Worm (Caenorhabditis elegans): ENCODE results near the gene cest-25.

The cest-25 gene

ce11 chrIII:2739469-2739868 is at the start of gene cest-25:
Gene cest-25, minus strand, starts transcription at chrIII:2739531.
- TF ChIP-seq lin-11 (tag; optimal IDR thresholded peaks at IDR 0.05) = no peak
- no peak for TF ChIP-seq elt-1 (tag; optimal IDR thresholded peaks at IDR 0.05)
- peak; percentile 29 for TF ChIP-seq F13H6.1 (tag; optimal IDR thresholded peaks at IDR 0.05)
- TF ChIP-seq sma-9 (GFP tag; optimal IDR thresholded peaks at IDR 0.05) = peak; percentile 18
- no peak for TF ChIP-seq sma-9 (tag; optimal IDR thresholded peaks at IDR 0.05)
- no peak for TF ChIP-seq C34F6.9 (tag; optimal IDR thresholded peaks at IDR 0.05)
- no peak for TF ChIP-seq nhr-11 (tag; optimal IDR thresholded peaks at IDR 0.05)
- no peak for TF ChIP-seq ceh-16 (tag; optimal IDR thresholded peaks at IDR 0.05)
- TF ChIP-seq ceh-82 (tag; optimal IDR thresholded peaks at IDR 0.05) = no peak
- TF ChIP-seq fos-1 (tag; optimal IDR thresholded peaks at IDR 0.05) = peak; percentile 89
- no peak for TF ChIP-seq snpc-4 (tag; optimal IDR thresholded peaks at IDR 0.05)
- no peak for TF ChIP-seq dmd-4 (tag; optimal IDR thresholded peaks at IDR 0.05)
- no peak for TF ChIP-seq nhr-237 (tag; optimal IDR thresholded peaks at IDR 0.05)
- TF ChIP-seq crh-2 (tag; optimal IDR thresholded peaks at IDR 0.05) = peak; percentile 52
- TF ChIP-seq ztf-11 (tag; optimal IDR thresholded peaks at IDR 0.05) = no peak
- no peak for TF ChIP-seq mbf-1 (tag; optimal IDR thresholded peaks at IDR 0.05)

ce11 chrIII:2787979-2788491 is 48.7 kb upstream of the cest-25 start, which contains the start of gene tbcc-1:
Gene tbcc-1, plus strand, starts transcription at chrIII:2788441.
- TF ChIP-seq F13H6.1 (tag; optimal IDR thresholded peaks at IDR 0.05) (no peak), nhr-6 (tag; optimal IDR thresholded peaks at IDR 0.05) (no peak), peb-1 (tag; optimal IDR thresholded peaks at IDR 0.05) (no peak), sem-4 (tag; optimal IDR thresholded peaks at IDR 0.05) (no peak), dmd-4 (tag; optimal IDR thresholded peaks at IDR 0.05) (no peak), ztf-11 (tag; optimal IDR thresholded peaks at IDR 0.05) (no peak), nhr-25 (tag; optimal IDR thresholded peaks at IDR 0.05) (no peak), ztf-1 (GFP tag; conservative IDR thresholded peaks at IDR 0.05) (no peak), mbf-1 (tag; optimal IDR thresholded peaks at IDR 0.05) (no peak)

ce11 chrIII:2786740-2787139 is 47.4 kb upstream of the cest-25 start, which contains the start of gene nduc-2:
Gene nduc-2, plus strand, starts transcription at chrIII:2786852.
- TF ChIP-seq Y55F3AM.14 (GFP tag; optimal IDR thresholded peaks at IDR 0.05) (no peak), lsy-2 (tag; optimal IDR thresholded peaks at IDR 0.05) (peak in 1 of 2 experiments; percentile 13), sma-3 (GFP tag; optimal IDR thresholded peaks at IDR 0.05) (peak; percentile 29)

ce11 chrIII:2785840-2786239 is 46.5 kb upstream of the cest-25 start, which contains the start of gene Y71H2AM.20:
Gene Y71H2AM.20, minus strand, starts transcription at chrIII:2785948.
- TF ChIP-seq sma-3 (GFP tag; optimal IDR thresholded peaks at IDR 0.05) (peak; percentile 96), ZK546.5 (tag; optimal IDR thresholded peaks at IDR 0.05) (peak; percentile 60), dmd-4 (tag; optimal IDR thresholded peaks at IDR 0.05) (no peak), C34F6.9 (tag; optimal IDR thresholded peaks at IDR 0.05) (peak; percentile 99), mdl-1 (tag; optimal IDR thresholded peaks at IDR 0.05) (peak in 1 of 2 experiments; percentile 75), nhr-129 (tag; optimal IDR thresholded peaks at IDR 0.05) (peak; percentile 94), ceh-16 (tag; optimal IDR thresholded peaks at IDR 0.05) (peak; percentile 44), skn-1 (tag; optimal IDR thresholded peaks at IDR 0.05) (peak; percentile 84), nhr-23 (tag; optimal IDR thresholded peaks at IDR 0.05) (no peak), ztf-1 (GFP tag; conservative IDR thresholded peaks at IDR 0.05) (no peak), R02D3.7 (tag; optimal IDR thresholded peaks at IDR 0.05) (peak; percentile 45), nhr-12 (tag; optimal IDR thresholded peaks at IDR 0.05) (peak; percentile 49), mab-5 (tag; optimal IDR thresholded peaks at IDR 0.05) (peak; percentile 88), gmeb-1 (tag; optimal IDR thresholded peaks at IDR 0.05) (peak; percentile 89), lin-11 (tag; optimal IDR thresholded peaks at IDR 0.05) (peak; percentile 89), mbf-1 (tag; optimal IDR thresholded peaks at IDR 0.05) (no peak), Y55F3AM.14 (GFP tag; optimal IDR thresholded peaks at IDR 0.05) (peak; percentile 87), sem-4 (tag; optimal IDR thresholded peaks at IDR 0.05) (peak; percentile 97), F13H6.1 (tag; optimal IDR thresholded peaks at IDR 0.05) (peak; percentile 93), nhr-25 (tag; optimal IDR thresholded peaks at IDR 0.05) (peak; percentile 97), nhr-11 (tag; optimal IDR thresholded peaks at IDR 0.05) (no peak), nhr-6 (tag; optimal IDR thresholded peaks at IDR 0.05) (peak; percentile 94), peb-1 (tag; optimal IDR thresholded peaks at IDR 0.05) (no peak), ceh-82 (tag; optimal IDR thresholded peaks at IDR 0.05) (peak; percentile 84), ztf-4 (tag; optimal IDR thresholded peaks at IDR 0.05) (peak; percentile 96), aly-2 (tag; optimal IDR thresholded peaks at IDR 0.05) (no peak), ama-1 (optimal IDR thresholded peaks at IDR 0.05) (peak; percentile 71), nhr-77 (tag; optimal IDR thresholded peaks at IDR 0.05) (peak; percentile 85), blmp-1 (tag; optimal IDR thresholded peaks at IDR 0.05; ENCODE audit: insufficient read depth) (peak; percentile 60), lin-39 (tag; optimal IDR thresholded peaks at IDR 0.05) (no peak), nhr-237 (tag; optimal IDR thresholded peaks at IDR 0.05) (peak; percentile 49), lsy-2 (tag; optimal IDR thresholded peaks at IDR 0.05) (peak; percentile 92 to 98), zag-1 (tag; optimal IDR thresholded peaks at IDR 0.05) (peak; percentile 96), sma-9 (GFP tag; optimal IDR thresholded peaks at IDR 0.05) (peak; percentile 92), sma-9 (tag; optimal IDR thresholded peaks at IDR 0.05) (no peak), unc-55 (GFP tag; optimal IDR thresholded peaks at IDR 0.05) (peak; percentile 99), snpc-4 (tag; optimal IDR thresholded peaks at IDR 0.05) (peak; percentile 77), crh-2 (tag; optimal IDR thresholded peaks at IDR 0.05) (peak; percentile 99), nhr-21 (tag; optimal IDR thresholded peaks at IDR 0.05) (peak; percentile 93), elt-1 (tag; optimal IDR thresholded peaks at IDR 0.05) (no peak), egl-27 (tag; optimal IDR thresholded peaks at IDR 0.05) (peak; percentile 78), lin-13 (GFP tag; optimal IDR thresholded peaks at IDR 0.05) (peak; percentile 98)

Measured in whole organism, L2 larva.